Fruit fly (Drosophila melanogaster): ENCODE data around the gene CG15484.
A peak's percentile ranks its signal among the peaks of the same experiment; 100 is the strongest.

Gene CG15484

DNA sequence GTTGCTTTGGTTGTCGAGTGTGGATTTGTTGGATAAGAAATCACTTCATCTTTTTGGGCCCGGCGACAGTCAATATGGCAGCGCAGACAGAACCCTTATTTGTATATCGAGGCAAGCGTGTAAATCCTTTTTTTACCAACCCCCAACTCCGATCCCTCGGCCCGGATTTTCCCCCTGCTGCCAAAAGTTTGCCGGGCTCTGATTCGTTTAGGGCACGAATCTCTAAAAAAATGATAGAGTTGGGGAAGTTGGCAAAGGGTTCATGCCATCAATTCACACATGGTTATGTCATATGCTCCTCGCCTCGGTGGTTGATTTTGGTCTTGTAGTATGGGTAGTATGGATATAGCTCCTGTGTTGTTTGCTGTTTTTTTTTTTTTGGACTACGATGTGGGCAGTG is 20.7 kb downstream of the CG15484 start:
- TF ChIP-seq pros (GFP tag; optimal IDR thresholded peaks at IDR 0.05) (peak; percentile 23), Kr (GFP tag; optimal IDR thresholded peaks at IDR 0.05) (peak; percentile 47), CG15073 (GFP tag; optimal IDR thresholded peaks at IDR 0.05) (no peak), CG3838 (GFP tag; optimal IDR thresholded peaks at IDR 0.05) (no peak), sqz (GFP tag; optimal IDR thresholded peaks at IDR 0.05) (peak; percentile 87), trem (tag; optimal IDR thresholded peaks at IDR 0.05) (no peak), Nf-YC (tag; optimal IDR thresholded peaks at IDR 0.05) (peak; percentile 90), sens (GFP tag) (peak; percentile 37), ssp (GFP tag; IDR thresholded peaks at IDR 0.05) (no peak), seq (GFP tag; IDR thresholded peaks at IDR 0.05) (peak; percentile 45; the same call in 1 of the 2 replicates), Nf-YB (GFP tag; optimal IDR thresholded peaks at IDR 0.05) (peak; percentile 90), pfk (GFP tag; optimal IDR thresholded peaks at IDR 0.05) (no peak)

DNA sequence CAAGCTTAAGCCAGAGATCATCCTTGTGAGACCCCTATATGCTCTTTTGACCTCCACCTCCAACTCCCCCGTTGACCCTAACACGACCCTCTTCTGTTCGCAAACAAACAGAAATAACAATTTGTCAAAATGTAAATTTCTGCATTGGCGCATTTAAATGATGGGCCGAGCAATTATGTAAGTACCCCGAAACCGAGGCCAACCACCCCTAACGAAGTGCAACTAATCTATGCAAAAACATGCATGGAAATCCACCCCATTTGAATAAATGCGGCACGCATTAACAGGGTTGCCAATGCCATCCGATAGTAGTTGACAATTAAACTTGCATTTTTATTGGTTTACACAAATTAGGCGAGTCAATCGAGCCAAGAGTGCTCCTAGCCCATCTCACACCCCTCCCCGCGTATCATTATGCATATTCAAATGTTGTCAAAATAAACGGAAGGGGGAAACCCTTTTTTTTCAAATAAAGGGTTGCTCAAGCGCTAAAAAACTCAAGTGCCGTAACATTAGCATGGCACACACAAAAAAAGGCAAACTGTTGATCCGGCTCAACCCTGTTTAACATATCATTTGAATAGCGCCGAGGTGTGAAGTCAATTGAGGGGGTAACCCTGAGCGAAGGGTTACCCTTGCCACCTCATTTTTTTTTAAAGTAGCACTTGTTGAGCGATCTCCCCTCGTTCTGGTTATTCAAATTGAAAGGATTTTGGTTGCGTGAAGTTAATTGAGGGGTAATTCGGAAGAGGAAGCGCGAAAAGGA is 25.7 kb downstream of the CG15484 start:
- no peak for TF ChIP-seq H15 (GFP tag; IDR thresholded peaks at IDR 0.05)
- no peak for TF ChIP-seq toy (GFP tag; IDR thresholded peaks at IDR 0.05)
- no peak for TF ChIP-seq HLH4C (GFP tag; IDR thresholded peaks at IDR 0.05; ENCODE audit: partially characterized antibody)
- no peak for TF ChIP-seq CG11456 (GFP tag; IDR thresholded peaks at IDR 0.05)
- TF ChIP-seq dati (GFP tag; IDR thresholded peaks at IDR 0.05): no peak
- no peak for TF ChIP-seq CG14965 (GFP tag; optimal IDR thresholded peaks at IDR 0.05; ENCODE audit: borderline replicate concordance)
- no peak for TF ChIP-seq CG13296 (GFP tag; optimal IDR thresholded peaks at IDR 0.05)
- TF ChIP-seq Hr51 (GFP tag; optimal IDR thresholded peaks at IDR 0.05): no peak
- no peak for TF ChIP-seq chn (GFP tag; optimal IDR thresholded peaks at IDR 0.05)
- no peak for TF ChIP-seq lov (optimal IDR thresholded peaks at IDR 0.05)
- no peak for TF ChIP-seq lov (GFP tag; IDR thresholded peaks at IDR 0.05)
- TF ChIP-seq luna (GFP tag; optimal IDR thresholded peaks at IDR 0.05): no peak
- TF ChIP-seq Nf-YC (tag; optimal IDR thresholded peaks at IDR 0.05): peak; percentile 57
- no peak for TF ChIP-seq C15 (GFP tag; IDR thresholded peaks at IDR 0.05)
- no peak for TF ChIP-seq zfh1 (GFP tag; IDR thresholded peaks at IDR 0.05)
- TF ChIP-seq CG11085 (GFP tag; IDR thresholded peaks at IDR 0.05): no peak
- no peak for TF ChIP-seq gro (GFP tag; optimal IDR thresholded peaks at IDR 0.05)
- no peak for TF ChIP-seq CG10462 (GFP tag; optimal IDR thresholded peaks at IDR 0.05)
- no peak for TF ChIP-seq Hey (tag; optimal IDR thresholded peaks at IDR 0.05)
- TF ChIP-seq dysf (GFP tag; IDR thresholded peaks at IDR 0.05): no peak
- no peak for TF ChIP-seq her (GFP tag; optimal IDR thresholded peaks at IDR 0.05)
- TF ChIP-seq CG10431 (GFP tag; optimal IDR thresholded peaks at IDR 0.05): peak; percentile 48
- no peak for TF ChIP-seq CG9727 (GFP tag; optimal IDR thresholded peaks at IDR 0.05)
- TF ChIP-seq CG34422 (GFP tag; IDR thresholded peaks at IDR 0.05): no peak
- TF ChIP-seq HLH54F (GFP tag; optimal IDR thresholded peaks at IDR 0.05): no peak
- peak; percentile 10 for TF ChIP-seq CG1603 (tag; optimal IDR thresholded peaks at IDR 0.05)
- TF ChIP-seq CG3995 (GFP tag; optimal IDR thresholded peaks at IDR 0.05): no peak
- no peak for TF ChIP-seq CG2120 (GFP tag; optimal IDR thresholded peaks at IDR 0.05)
- 0 out of 4 replicates have a peak, but pooled peaks have one; percentile 21 for TF ChIP-seq Dll (GFP tag; IDR thresholded peaks at IDR 0.05; ENCODE audit: partially characterized antibody)
- no peak for TF ChIP-seq CG6854 (GFP tag; optimal IDR thresholded peaks at IDR 0.05)
- TF ChIP-seq kah (GFP tag; optimal IDR thresholded peaks at IDR 0.05): no peak
- TF ChIP-seq abd-A (tag; optimal IDR thresholded peaks at IDR 0.05): peak; percentile 33
- no peak for TF ChIP-seq trh (GFP tag; optimal IDR thresholded peaks at IDR 0.05)
- no peak for TF ChIP-seq wdn (GFP tag; IDR thresholded peaks at IDR 0.05)
- TF ChIP-seq CG10274 (GFP tag; optimal IDR thresholded peaks at IDR 0.05): no peak
- TF ChIP-seq fd64A (GFP tag; optimal IDR thresholded peaks at IDR 0.05): no peak
- no peak for TF ChIP-seq Sin3A (optimal IDR thresholded peaks at IDR 0.05)
- TF ChIP-seq CG33213 (GFP tag; optimal IDR thresholded peaks at IDR 0.05): no peak
- TF ChIP-seq CG34376 (GFP tag; optimal IDR thresholded peaks at IDR 0.05): no peak

All from whole organism, embryonic.